Worm (Caenorhabditis elegans): Measurements from ENCODE around the gene C01B10.3.

C01B10.3 gene

ce11 chrIV:6634789-6635188 is 13.6 kb upstream of the C01B10.3 start, which contains the start of gene metl-13:
Gene metl-13, plus strand, starts transcription at chrIV:6635089.
- TF ChIP-seq nhr-237 (tag; optimal IDR thresholded peaks at IDR 0.05) (no peak), elt-3 (tag; optimal IDR thresholded peaks at IDR 0.05) (no peak), nhr-12 (tag; optimal IDR thresholded peaks at IDR 0.05) (no peak), cnd-1 (tag; optimal IDR thresholded peaks at IDR 0.05) (no peak), drap-1 (GFP tag; optimal IDR thresholded peaks at IDR 0.05) (no peak), mab-5 (tag; optimal IDR thresholded peaks at IDR 0.05) (no peak), ceh-43 (GFP tag; optimal IDR thresholded peaks at IDR 0.05) (no peak), unc-62 (GFP tag; optimal IDR thresholded peaks at IDR 0.05) (no peak), nhr-28 (tag; optimal IDR thresholded peaks at IDR 0.05) (no peak), ces-1 (GFP tag; optimal IDR thresholded peaks at IDR 0.05) (no peak), blmp-1 (tag; optimal IDR thresholded peaks at IDR 0.05) (no peak), snpc-4 (tag; optimal IDR thresholded peaks at IDR 0.05) (no peak), unc-120 (tag; optimal IDR thresholded peaks at IDR 0.05; ENCODE audit: poor library complexity, severe bottlenecking) (no peak), mep-1 (tag; optimal IDR thresholded peaks at IDR 0.05) (no peak), ztf-11 (tag; optimal IDR thresholded peaks at IDR 0.05) (no peak), flh-1 (GFP tag; optimal IDR thresholded peaks at IDR 0.05) (no peak), lin-13 (tag; optimal IDR thresholded peaks at IDR 0.05) (no peak), lin-32 (GFP tag; optimal IDR thresholded peaks at IDR 0.05) (no peak), ceh-83 (GFP tag; optimal IDR thresholded peaks at IDR 0.05) (no peak), bed-3 (GFP tag; optimal IDR thresholded peaks at IDR 0.05) (no peak)

DNA sequence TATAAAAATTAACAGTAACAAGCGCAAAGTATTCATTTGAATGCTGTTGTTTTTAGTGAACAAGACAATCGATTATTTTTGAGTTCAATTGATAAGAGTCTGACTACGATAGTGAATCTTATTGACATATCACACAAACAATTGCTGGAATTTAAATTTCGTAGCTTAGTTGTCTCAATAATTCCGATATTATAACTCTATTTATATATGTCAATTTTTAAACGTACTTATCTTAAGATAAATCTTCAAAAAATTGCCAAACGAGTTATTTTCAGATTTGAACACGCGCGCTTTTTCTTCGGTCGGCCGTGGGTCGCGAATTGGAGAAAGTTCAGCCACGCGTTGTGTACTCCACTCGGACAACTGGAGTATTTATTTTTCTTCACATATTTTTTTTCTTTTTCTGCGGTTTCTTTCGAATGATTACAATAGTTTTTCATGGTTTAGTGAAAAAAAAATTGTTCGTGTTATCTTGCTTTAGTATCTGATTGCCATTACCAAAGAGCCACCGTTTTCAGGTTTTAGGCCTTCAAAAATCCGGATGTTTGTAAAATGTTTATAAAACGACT is 10.6 kb upstream of the C01B10.3 start, which contains the start of the genes cest-5.1 and C01B10.9:
Gene cest-5.1 (minus strand): TSS at position 51 of the 569 bp plus-strand sequence.
Gene C01B10.9 (plus strand): TSS at position 519 of the 569 bp plus-strand sequence.
- TF ChIP-seq lsy-2 (tag; optimal IDR thresholded peaks at IDR 0.05), result peak; percentile 40
- no peak for TF ChIP-seq unc-62 (GFP tag; optimal IDR thresholded peaks at IDR 0.05)
- peak; percentile 44 for TF ChIP-seq ces-1 (GFP tag; optimal IDR thresholded peaks at IDR 0.05)

- TF ChIP-seq lin-32 (GFP tag; optimal IDR thresholded peaks at IDR 0.05) (no peak), elt-3 (tag; optimal IDR thresholded peaks at IDR 0.05) (no peak), mab-5 (tag; optimal IDR thresholded peaks at IDR 0.05) (no peak), ceh-39 (tag; optimal IDR thresholded peaks at IDR 0.05) (no peak), nhr-12 (tag; optimal IDR thresholded peaks at IDR 0.05) (no peak), flh-1 (GFP tag; optimal IDR thresholded peaks at IDR 0.05) (no peak), snpc-4 (tag; optimal IDR thresholded peaks at IDR 0.05) (no peak), mls-2 (tag; optimal IDR thresholded peaks at IDR 0.05) (no peak), ceh-83 (GFP tag; optimal IDR thresholded peaks at IDR 0.05) (no peak), unc-120 (tag; optimal IDR thresholded peaks at IDR 0.05; ENCODE audit: poor library complexity, severe bottlenecking) (no peak), ztf-11 (tag; optimal IDR thresholded peaks at IDR 0.05) (no peak), sptf-1 (tag; optimal IDR thresholded peaks at IDR 0.05) (no peak), drap-1 (GFP tag; optimal IDR thresholded peaks at IDR 0.05) (no peak), ceh-43 (GFP tag; optimal IDR thresholded peaks at IDR 0.05) (no peak), nhr-28 (tag; optimal IDR thresholded peaks at IDR 0.05) (no peak), elt-1 (tag; optimal IDR thresholded peaks at IDR 0.05; ENCODE audit: borderline replicate concordance, insufficient read depth) (no peak), nhr-2 (tag; optimal IDR thresholded peaks at IDR 0.05) (no peak), M03D4.4 (tag; optimal IDR thresholded peaks at IDR 0.05) (no peak), unc-62 (GFP tag; optimal IDR thresholded peaks at IDR 0.05) (no peak)
These were observed 6.6 kb upstream of the C01B10.3 start, which contains the start of gene cest-5.2 for ce11 chrIV:6627798-6628197. Gene cest-5.2, minus strand, starts transcription at chrIV:6627925.

DNA sequence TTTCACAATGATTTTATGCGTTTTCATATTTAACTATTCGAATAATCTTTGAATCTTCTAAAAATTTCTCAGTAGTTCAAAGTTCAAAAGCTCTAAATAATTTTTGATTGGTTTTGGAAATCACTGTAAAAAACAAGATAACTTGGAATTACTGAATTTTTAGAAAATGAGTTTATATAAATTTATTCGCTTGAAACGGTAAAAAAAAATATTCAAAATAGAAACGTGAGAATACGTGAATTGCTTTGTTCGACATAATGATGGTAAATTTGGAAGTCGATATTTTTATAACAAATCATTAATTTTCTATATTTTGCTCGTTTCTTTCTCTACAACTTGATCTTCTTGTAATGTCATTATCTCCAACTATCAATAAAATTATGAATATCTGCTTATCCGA is 2.2 kb upstream of the C01B10.3 start, which contains the start of gene C01B10.44:
Gene C01B10.44 (plus strand): TSS at position 301 of the 400 bp plus-strand sequence.
- no peak for TF ChIP-seq ceh-39 (tag; optimal IDR thresholded peaks at IDR 0.05)
- no peak for TF ChIP-seq ztf-11 (tag; optimal IDR thresholded peaks at IDR 0.05)

- TF ChIP-seq mls-2 (tag; optimal IDR thresholded peaks at IDR 0.05) (no peak), ceh-83 (GFP tag; optimal IDR thresholded peaks at IDR 0.05) (no peak)
These were observed 990 bp upstream of the C01B10.3 start for ce11 chrIV:6622142-6622541.

DNA sequence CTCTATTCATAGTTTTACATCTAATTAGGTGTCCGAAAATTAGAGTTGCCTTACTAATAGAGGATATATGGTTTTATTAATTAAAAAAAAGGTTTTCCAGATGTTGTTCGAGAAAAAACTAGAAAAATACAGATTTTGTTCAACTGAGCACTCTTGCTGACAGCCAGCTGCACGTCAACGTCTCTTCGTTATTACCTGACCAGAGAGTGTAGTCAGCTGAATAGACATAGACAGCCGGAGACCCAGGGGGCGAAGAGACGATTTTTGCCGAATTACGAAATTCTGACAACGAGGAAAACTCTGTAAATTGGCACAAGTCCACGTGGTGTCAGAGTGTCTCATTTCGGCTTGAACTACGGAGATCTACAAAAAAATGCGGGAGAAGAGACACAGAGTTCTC is 2.5 kb downstream of the C01B10.3 start:
- no peak for TF ChIP-seq blmp-1 (tag; optimal IDR thresholded peaks at IDR 0.05)
- no peak for TF ChIP-seq unc-39 (tag; optimal IDR thresholded peaks at IDR 0.05)
- no peak for TF ChIP-seq nhr-237 (tag; optimal IDR thresholded peaks at IDR 0.05)
